Worm (Caenorhabditis elegans): Measurements from ENCODE around the gene cyn-12.

- TF ChIP-seq nhr-80 (tag; optimal IDR thresholded peaks at IDR 0.05) (no peak), ccch-3 (GFP tag; optimal IDR thresholded peaks at IDR 0.05) (no peak), B0336.3 (GFP tag; IDR thresholded peaks at IDR 0.05) (no peak), egrh-3 (GFP tag; IDR thresholded peaks at IDR 0.05) (no peak), pha-4 (tag; optimal IDR thresholded peaks at IDR 0.05) (no peak)
Observed at ce11 chrIV:7131780-7132179, 1.2 kb downstream of the cyn-12 start, which contains the start of gene grsp-3.

Measured in whole organism, young adult.